Fruit fly (Drosophila melanogaster) whole organism, wandering third instar larva: ENCODE measurements around the gene JhI-21.

Source experiments
- Dfd ChIP-seq: fragments of >200 bp; optimal IDR thresholded peaks from 2 replicates; lab custom pipeline; 2017; ENCODE audit warnings: missing biosample characterization, missing genetic modification characterization
- Mio ChIP-seq: sonication (Bioruptor generic); optimal IDR thresholded peaks from 2 replicates; lab custom pipeline; 2016; ENCODE audit warnings: missing biosample characterization, missing genetic modification characterization
- N ChIP-seq: fragments of >200 bp; optimal IDR thresholded peaks from 2 replicates; lab custom pipeline; 2018; ENCODE audit warnings: missing biosample characterization, missing external identifiers, missing genetic modification characterization
- OdsH ChIP-seq: fragments of 200-800 bp; sonication (Bioruptor generic); optimal IDR thresholded peaks from 2 replicates; lab custom pipeline; 2016; ENCODE audit warnings: missing biosample characterization, mild to moderate bottlenecking, missing genetic modification characterization
- br ChIP-seq: fragments of 200-800 bp; sonication (Bioruptor generic); optimal IDR thresholded peaks from 2 replicates; lab custom pipeline; 2016; ENCODE audit warnings: missing biosample characterization, missing genetic modification characterization
- dmrt93B ChIP-seq: fragments of 200-800 bp; sonication (Bioruptor generic); optimal IDR thresholded peaks from 2 replicates; lab custom pipeline; 2018; ENCODE audit warnings: missing biosample characterization, mild to moderate bottlenecking, missing genetic modification characterization
- foxo ChIP-seq, 2 experiments: fragments of 200-800 bp; sonication (Bioruptor generic); optimal IDR thresholded peaks; 2 replicates in 1 of 2; 3 replicates in 1 of 2; lab custom pipeline; 2016 to 2017; ENCODE audit warnings: missing biosample characterization in 2 of 2, missing genetic modification characterization in 2 of 2
- h ChIP-seq: fragments of 200-800 bp; sonication (Bioruptor generic); optimal IDR thresholded peaks from 3 replicates; lab custom pipeline; 2016; ENCODE audit warnings: missing biosample characterization, mild to moderate bottlenecking, missing genetic modification characterization
- lola ChIP-seq: fragments of >200 bp; optimal IDR thresholded peaks from 2 replicates; lab custom pipeline; 2017; ENCODE audit warnings: missing biosample characterization, missing genetic modification characterization
- pan ChIP-seq: fragments of >200 bp; optimal IDR thresholded peaks from 2 replicates; lab custom pipeline; 2017
- psq ChIP-seq: fragments of 200-800 bp; sonication (Bioruptor generic); optimal IDR thresholded peaks from 3 replicates; lab custom pipeline; 2017; ENCODE audit warnings: missing biosample characterization, mild to moderate bottlenecking, missing genetic modification characterization, moderate library complexity
- usp ChIP-seq: fragments of >200 bp; optimal IDR thresholded peaks from 2 replicates; lab custom pipeline; 2017; ENCODE audit warnings: missing biosample characterization, missing genetic modification characterization

dm6 chr2L:12029594-12030197, 26.1 kb downstream of the JhI-21 start:
- TF ChIP-seq dmrt93B (GFP tag; lab: Kevin White, UChicago) (no peak), Dfd (no peak), N (no peak), pan (lab: Kevin White, UChicago) (no peak), Mio (GFP tag; lab: Kevin White, UChicago) (no peak), OdsH (GFP tag; lab: Kevin White, UChicago) (no peak), foxo (GFP tag; optimal IDR thresholded peaks at IDR 0.05; lab: Kevin White, UChicago) (no peak), usp (GFP tag; lab: Kevin White, UChicago) (no peak), lola (GFP tag; lab: Kevin White, UChicago) (no peak), psq (GFP tag; lab: Kevin White, UChicago) (no peak), br (GFP tag; lab: Kevin White, UChicago) (peak; percentile 51), h (GFP tag; lab: Kevin White, UChicago) (peak; percentile 67)
